Worm (Caenorhabditis elegans) whole organism, early embryonic: Measurements from ENCODE around the gene sra-4.

Experiments
- B0310.2 ChIP-seq: sonication (generic microtip); optimal IDR thresholded peaks from 2 replicates; lab custom pipeline; 2016; ENCODE audit warnings: mild to moderate bottlenecking, missing genetic modification characterization, missing compliant biosample characterization
- F13C5.2 ChIP-seq: sonication (generic microtip); optimal IDR thresholded peaks from 2 replicates; lab custom pipeline; 2017; ENCODE audit warnings: mild to moderate bottlenecking, missing genetic modification characterization, inconsistent platforms, missing compliant biosample characterization
- aly-1 ChIP-seq: sonication (generic microtip); optimal IDR thresholded peaks from 2 replicates; lab custom pipeline; 2016; ENCODE audit warnings: missing genetic modification characterization, missing compliant biosample characterization
- ama-1 ChIP-seq: fragments of 150-350 bp; optimal IDR thresholded peaks from 2 replicates; lab custom pipeline; 2014
- ceh-13 ChIP-seq: fragments of 200-800 bp; sonication (Bioruptor generic); optimal IDR thresholded peaks from 2 replicates; lab custom pipeline; 2018; ENCODE audit warnings: mild to moderate bottlenecking, missing genetic modification characterization, missing compliant biosample characterization
- ceh-36 ChIP-seq: sonication (generic microtip); optimal IDR thresholded peaks from 2 replicates; lab custom pipeline; 2016; ENCODE audit warnings: missing genetic modification characterization, inconsistent platforms, missing compliant biosample characterization
- ets-7 ChIP-seq: sonication (generic microtip); optimal IDR thresholded peaks from 2 replicates; lab custom pipeline; 2016; ENCODE audit warnings: missing genotype, missing genetic modification characterization, missing compliant biosample characterization
- flt-1 ChIP-seq: fragments of 200-800 bp; sonication (Bioruptor generic); IDR thresholded peaks from 2 replicates; pipeline ENCODE4 v1.3.6; 2022; ENCODE audit warnings: missing genetic modification characterization, missing compliant biosample characterization
- hmbx-1 ChIP-seq: sonication (generic microtip); optimal IDR thresholded peaks from 2 replicates; lab custom pipeline; 2016; ENCODE audit warnings: mild to moderate bottlenecking, missing genetic modification characterization, missing compliant biosample characterization
- hmg-4 ChIP-seq: fragments of 200-800 bp; sonication (Bioruptor generic); optimal IDR thresholded peaks from 2 replicates; lab custom pipeline; 2018; ENCODE audit warnings: mild to moderate bottlenecking, missing genetic modification characterization, missing compliant biosample characterization
- hnd-1 ChIP-seq: sonication (generic microtip); optimal IDR thresholded peaks from 2 replicates; lab custom pipeline; 2016; ENCODE audit warnings: missing genetic modification characterization, missing compliant biosample characterization
- pes-1 ChIP-seq: fragments of 200-800 bp; sonication (Bioruptor generic); IDR thresholded peaks from 2 replicates; pipeline ENCODE4 v1.3.6; 2022; ENCODE audit warnings: missing genetic modification reagents, missing genetic modification characterization, missing compliant biosample characterization
- scrt-1 ChIP-seq: fragments of 200-800 bp; sonication (Bioruptor generic); IDR thresholded peaks from 2 replicates; pipeline ENCODE4 v1.3.6; 2022; ENCODE audit warnings: missing genetic modification characterization, missing compliant biosample characterization
- sea-1 ChIP-seq: fragments of 200-800 bp; sonication (Bioruptor generic); conservative IDR thresholded peaks from 2 replicates; pipeline ENCODE4 v1.3.6; 2022; ENCODE audit warnings: missing genetic modification characterization, missing compliant biosample characterization
- tbx-11 ChIP-seq: fragments of 200-800 bp; sonication (Bioruptor generic); IDR thresholded peaks from 2 replicates; pipeline ENCODE4 v1.3.6; 2022; ENCODE audit warnings: missing genetic modification characterization, missing compliant biosample characterization
- tbx-37 ChIP-seq: fragments of 200-800 bp; sonication (Bioruptor generic); conservative IDR thresholded peaks from 2 replicates; pipeline ENCODE4 v1.3.6; 2022; ENCODE audit warnings: missing genetic modification reagents, missing genetic modification characterization, missing compliant biosample characterization
- tra-4 ChIP-seq: sonication (generic microtip); optimal IDR thresholded peaks from 2 replicates; lab custom pipeline; 2017; ENCODE audit warnings: missing genetic modification characterization, missing compliant biosample characterization

The sra-4 gene

DNA sequence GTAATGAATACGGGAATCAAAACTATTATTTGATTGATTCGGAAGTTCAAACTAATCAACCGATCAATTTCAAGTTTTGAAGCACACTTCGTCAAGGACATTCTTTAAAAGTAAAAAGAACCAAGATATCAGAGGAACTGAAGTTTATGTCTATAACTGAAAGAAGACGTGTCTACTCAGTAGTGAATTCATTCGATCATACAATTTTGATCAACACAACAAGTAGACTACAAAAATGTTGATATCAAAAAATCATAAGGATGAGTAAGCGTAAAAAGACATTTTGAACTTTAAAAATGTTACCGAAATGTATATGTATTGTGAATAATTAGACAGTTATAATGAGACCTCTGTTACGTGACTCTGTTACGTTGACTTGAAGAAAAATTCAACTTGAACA lies at the start of gene sra-4:
TSS of gene sra-4 (minus strand) at position 101 of the 400 bp plus-strand sequence.
- TF ChIP-seq ceh-13 (GFP tag; lab: Kevin White, UChicago) (no peak), hnd-1 (tag; lab: Kevin White, UChicago) (no peak), pes-1 (GFP tag; lab: Robert Waterston, UW) (no peak), hmg-4 (no peak), ets-7 (tag; lab: Kevin White, UChicago) (no peak), tbx-37 (GFP tag; lab: Robert Waterston, UW) (no peak), sea-1 (GFP tag; lab: Robert Waterston, UW) (no peak), ama-1 (lab: Kevin White, UChicago) (no peak), F13C5.2 (no peak), tbx-11 (no peak), aly-1 (tag; lab: Kevin White, UChicago) (no peak), tra-4 (tag; lab: Kevin White, UChicago) (no peak), ceh-36 (no peak), scrt-1 (GFP tag; lab: Robert Waterston, UW) (no peak), hmbx-1 (no peak)

DNA sequence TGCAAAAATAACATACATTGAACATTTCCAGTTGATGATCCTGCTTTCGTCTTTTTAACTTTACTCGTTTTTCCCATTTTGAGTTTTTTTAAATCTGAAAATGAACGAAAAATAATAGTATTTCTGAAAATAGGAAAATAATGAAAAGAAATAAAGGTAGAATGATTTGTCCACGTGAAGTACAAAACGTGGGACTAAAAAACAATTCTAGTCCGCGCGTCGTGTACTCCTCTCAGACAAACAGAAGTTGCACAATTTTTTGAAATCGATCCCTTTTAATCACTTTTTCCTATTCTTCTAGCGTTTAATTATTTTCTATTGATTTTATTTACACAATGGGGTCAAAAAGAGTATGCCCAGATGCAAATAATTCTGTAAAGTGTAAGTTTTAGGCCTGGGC lies 48.4 kb upstream of the sra-4 start, which contains the start of the genes E02H1.1 and tag-124:
TSS of gene E02H1.1 (minus strand) at position 94 of the 400 bp plus-strand sequence.
TSS of gene tag-124 (plus strand) at position 222 of the 400 bp plus-strand sequence.
- no peak for TF ChIP-seq aly-1 (tag; lab: Kevin White, UChicago)
- no peak for TF ChIP-seq tbx-11
- TF ChIP-seq F13C5.2 = peak; percentile 43
- no peak for TF ChIP-seq hnd-1 (tag; lab: Kevin White, UChicago)
- TF ChIP-seq tbx-37 (GFP tag; lab: Robert Waterston, UW) = peak; percentile 78
- TF ChIP-seq hmg-4 = no peak
- no peak for TF ChIP-seq B0310.2 (tag; lab: Kevin White, UChicago)

ce11 chrII:9589667-9590066 lies 47.0 kb upstream of the sra-4 start, which contains the start of gene eral-1:
eral-1 (minus strand) TSS chrII:9589767.
- TF ChIP-seq tbx-37 (GFP tag; lab: Robert Waterston, UW) = no peak
- no peak for TF ChIP-seq sea-1 (GFP tag; lab: Robert Waterston, UW)
- no peak for TF ChIP-seq B0310.2 (tag; lab: Kevin White, UChicago)
- TF ChIP-seq ceh-36 = no peak

- no peak for TF ChIP-seq hmg-4
- no peak for TF ChIP-seq F13C5.2
- TF ChIP-seq aly-1 (tag; lab: Kevin White, UChicago) = no peak
- no peak for TF ChIP-seq tbx-11
- no peak for TF ChIP-seq ama-1 (lab: Kevin White, UChicago)
- no peak for TF ChIP-seq B0310.2 (tag; lab: Kevin White, UChicago)
- no peak for TF ChIP-seq scrt-1 (GFP tag; lab: Robert Waterston, UW)
- TF ChIP-seq pes-1 (GFP tag; lab: Robert Waterston, UW) = no peak
- TF ChIP-seq ets-7 (tag; lab: Kevin White, UChicago) = no peak
Measured at ce11 chrII:9586734-9587209, 44.1 kb upstream of the sra-4 start, which contains the start of gene ugt-58. ugt-58 (minus strand) TSS chrII:9586784.

- TF ChIP-seq ceh-36 = no peak
- TF ChIP-seq B0310.2 (tag; lab: Kevin White, UChicago) = no peak
- TF ChIP-seq tbx-37 (GFP tag; lab: Robert Waterston, UW) = no peak
- TF ChIP-seq hnd-1 (tag; lab: Kevin White, UChicago) = no peak
- no peak for TF ChIP-seq scrt-1 (GFP tag; lab: Robert Waterston, UW)
- TF ChIP-seq hmbx-1 = no peak
- TF ChIP-seq ceh-13 (GFP tag; lab: Kevin White, UChicago) = no peak
- TF ChIP-seq tra-4 (tag; lab: Kevin White, UChicago) = no peak
- no peak for TF ChIP-seq aly-1 (tag; lab: Kevin White, UChicago)
- TF ChIP-seq flt-1 (GFP tag; lab: Robert Waterston, UW) = no peak
- no peak for TF ChIP-seq sea-1 (GFP tag; lab: Robert Waterston, UW)
- no peak for TF ChIP-seq tbx-11
Measured at ce11 chrII:9583461-9583860, 40.8 kb upstream of the sra-4 start, which contains the start of gene wee-1.1. wee-1.1 (minus strand) TSS chrII:9583561.

ce11 chrII:9577630-9578029 lies 34.9 kb upstream of the sra-4 start:
- TF ChIP-seq hnd-1 (tag; lab: Kevin White, UChicago) = no peak

ce11 chrII:9576707-9577106 lies 34.0 kb upstream of the sra-4 start:
- TF ChIP-seq tbx-37 (GFP tag; lab: Robert Waterston, UW) = no peak
- no peak for TF ChIP-seq ets-7 (tag; lab: Kevin White, UChicago)
- no peak for TF ChIP-seq scrt-1 (GFP tag; lab: Robert Waterston, UW)

ce11 chrII:9575670-9576069 lies 33.0 kb upstream of the sra-4 start, which contains the start of gene exc-7:
exc-7 (plus strand) TSS chrII:9575970.
- TF ChIP-seq flt-1 (GFP tag; lab: Robert Waterston, UW) (no peak), scrt-1 (GFP tag; lab: Robert Waterston, UW) (no peak), hnd-1 (tag; lab: Kevin White, UChicago) (no peak), hmg-4 (no peak), aly-1 (tag; lab: Kevin White, UChicago) (no peak), tbx-11 (no peak), tra-4 (tag; lab: Kevin White, UChicago) (no peak), tbx-37 (GFP tag; lab: Robert Waterston, UW) (no peak)

DNA sequence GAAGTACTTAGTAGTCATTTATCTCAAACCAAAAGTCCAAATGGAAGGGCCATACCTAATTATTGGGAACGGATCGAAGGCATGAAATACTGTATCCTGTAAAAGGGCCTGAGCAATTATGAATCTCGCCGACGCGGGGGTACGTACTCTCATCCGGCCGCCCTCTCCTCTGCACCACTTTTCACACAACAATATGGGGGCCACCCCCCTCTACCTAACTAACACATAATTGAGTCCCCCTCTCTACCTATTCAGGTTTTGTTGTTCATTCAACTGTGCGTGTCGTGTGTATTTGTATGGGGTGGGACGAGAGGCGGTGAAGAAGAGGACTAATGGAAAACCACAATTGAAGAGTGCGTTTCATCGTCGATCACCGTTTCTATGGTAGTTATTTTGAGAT lies 31.7 kb upstream of the sra-4 start:
- TF ChIP-seq aly-1 (tag; lab: Kevin White, UChicago) (no peak), hmg-4 (peak; percentile 39), F13C5.2 (peak; percentile 20)
